Fruit fly (Drosophila melanogaster): Measurements from ENCODE around the gene Sms.

Gene Sms

dm6 chr3L:12277054-12277879 is at the start of gene Sms, which contains the start of gene INPP5E (continued):
- TF ChIP-seq sisA (GFP tag; IDR thresholded peaks at IDR 0.05) = peak; percentile 44
- peak; percentile 27 for TF ChIP-seq CG4328 (GFP tag; optimal IDR thresholded peaks at IDR 0.05)
- no peak for TF ChIP-seq tll (GFP tag; optimal IDR thresholded peaks at IDR 0.05)
- peak; percentile 33 for TF ChIP-seq Hmr (GFP tag; optimal IDR thresholded peaks at IDR 0.05)
- peak; percentile 85 for TF ChIP-seq CG3995 (GFP tag; optimal IDR thresholded peaks at IDR 0.05)
- peak; percentile 30; the same call in 1 of the 2 replicates for TF ChIP-seq CG4404 (GFP tag; IDR thresholded peaks at IDR 0.05)
- 0 out of 2 replicates have a peak, but pooled peaks have one; percentile 7 for TF ChIP-seq seq (GFP tag; IDR thresholded peaks at IDR 0.05)
- peak; percentile 75 for TF ChIP-seq nmo (GFP tag; optimal IDR thresholded peaks at IDR 0.05)
- peak; percentile 63 for TF ChIP-seq CG30020 (tag; optimal IDR thresholded peaks at IDR 0.05)
- no peak for TF ChIP-seq Atf-2 (GFP tag; optimal IDR thresholded peaks at IDR 0.05)
- peak; percentile 83 for TF ChIP-seq CG42726 (GFP tag; IDR thresholded peaks at IDR 0.05; ENCODE audit: partially characterized antibody)
- no peak for TF ChIP-seq HLHmδ (GFP tag; optimal IDR thresholded peaks at IDR 0.05)
- no peak for TF ChIP-seq Dip2 (GFP tag; IDR thresholded peaks at IDR 0.05)
- TF ChIP-seq bigmax (GFP tag; optimal IDR thresholded peaks at IDR 0.05) = no peak
- TF ChIP-seq ems (GFP tag; optimal IDR thresholded peaks at IDR 0.05) = no peak
- peak; percentile 24 for TF ChIP-seq dmrt99B (tag; optimal IDR thresholded peaks at IDR 0.05)
- TF ChIP-seq Lhr (GFP tag; optimal IDR thresholded peaks at IDR 0.05) = peak; percentile 30
- no peak for TF ChIP-seq CG18764 (GFP tag; optimal IDR thresholded peaks at IDR 0.05)
- peak in 1 of 2 experiments; percentile 55 for TF ChIP-seq dpn (GFP tag; optimal IDR thresholded peaks at IDR 0.05)
- TF ChIP-seq CG34422 (GFP tag; IDR thresholded peaks at IDR 0.05) = 0 out of 3 replicates have a peak, but pooled peaks have one; percentile 37
- no peak for TF ChIP-seq ara (GFP tag; IDR thresholded peaks at IDR 0.05)
- TF ChIP-seq emc (GFP tag; optimal IDR thresholded peaks at IDR 0.05) = no peak
- TF ChIP-seq CG14014 (GFP tag; IDR thresholded peaks at IDR 0.05) = peak; percentile 51; the same call in 1 of the 2 replicates
- TF ChIP-seq vfl (GFP tag; optimal IDR thresholded peaks at IDR 0.05) = no peak
- peak; percentile 14 for TF ChIP-seq CG18476 (GFP tag; optimal IDR thresholded peaks at IDR 0.05)
- peak; percentile 10; the same call in 1 of the 2 replicates for TF ChIP-seq CG10321 (GFP tag; IDR thresholded peaks at IDR 0.05)
- peak; percentile 23 for TF ChIP-seq cato (GFP tag; optimal IDR thresholded peaks at IDR 0.05; ENCODE audit: borderline replicate concordance)
- no peak for TF ChIP-seq Hmx (GFP tag; optimal IDR thresholded peaks at IDR 0.05)
- TF ChIP-seq CG8290 (GFP tag; optimal IDR thresholded peaks at IDR 0.05) = peak; percentile 20
- peak in 1 of 2 experiments; percentile 54 for TF ChIP-seq CG8290 (tag; optimal IDR thresholded peaks at IDR 0.05)
- TF ChIP-seq ab (GFP tag; optimal IDR thresholded peaks at IDR 0.05) = no peak
- TF ChIP-seq mam (GFP tag; optimal IDR thresholded peaks at IDR 0.05) = no peak
- no peak for TF ChIP-seq CG30431 (GFP tag; optimal IDR thresholded peaks at IDR 0.05)
- no peak for TF ChIP-seq hkb (optimal IDR thresholded peaks at IDR 0.05)
- TF ChIP-seq hkb (GFP tag; IDR thresholded peaks at IDR 0.05) = 0 out of 2 replicates have a peak, but pooled peaks have one; percentile 9
- no peak for TF ChIP-seq Dad (GFP tag; optimal IDR thresholded peaks at IDR 0.05)
- no peak for TF ChIP-seq CG15073 (GFP tag; optimal IDR thresholded peaks at IDR 0.05)
- no peak for TF ChIP-seq trh (GFP tag; optimal IDR thresholded peaks at IDR 0.05)
- no peak for TF ChIP-seq kay (GFP tag; optimal IDR thresholded peaks at IDR 0.05)
- TF ChIP-seq Bteb2 (GFP tag; optimal IDR thresholded peaks at IDR 0.05) = peak; percentile 11
- TF ChIP-seq zen2 (GFP tag; IDR thresholded peaks at IDR 0.05; ENCODE audit: partially characterized antibody) = peak; percentile 58; the same call in 2 of the 3 replicates
- TF ChIP-seq toy (GFP tag; IDR thresholded peaks at IDR 0.05) = no peak
- TF ChIP-seq onecut (GFP tag; IDR thresholded peaks at IDR 0.05) = no peak
- TF ChIP-seq CG8089 (GFP tag; optimal IDR thresholded peaks at IDR 0.05) = no peak
- no peak for TF ChIP-seq Doc2 (GFP tag; IDR thresholded peaks at IDR 0.05)
- TF ChIP-seq Pdp1 (GFP tag; optimal IDR thresholded peaks at IDR 0.05) = no peak
- TF ChIP-seq caup (GFP tag; optimal IDR thresholded peaks at IDR 0.05; ENCODE audit: severe bottlenecking) = peak; percentile 17
- no peak for TF ChIP-seq her (GFP tag; optimal IDR thresholded peaks at IDR 0.05)
- no peak for TF ChIP-seq CG7786 (GFP tag; optimal IDR thresholded peaks at IDR 0.05)
- TF ChIP-seq CG3407 (GFP tag; optimal IDR thresholded peaks at IDR 0.05) = no peak

All from whole organism, embryonic.